Worm (Caenorhabditis elegans) whole organism, L4 larva: ENCODE data around the gene F43C1.5.

Source experiments
- F10B5.3 ChIP-seq: sonication (generic microtip); optimal IDR thresholded peaks from 2 replicates; lab custom pipeline; 2016; ENCODE audit warnings: mild to moderate bottlenecking, missing genetic modification characterization, missing compliant biosample characterization
- F26F4.8 ChIP-seq: fragments of 200-800 bp; sonication (Bioruptor generic); conservative IDR thresholded peaks from 2 replicates; pipeline ENCODE4 v1.3.6; 2022; ENCODE audit warnings: missing genetic modification characterization, missing compliant biosample characterization
- F49E8.2 ChIP-seq: sonication (generic microtip); optimal IDR thresholded peaks from 2 replicates; lab custom pipeline; 2016; ENCODE audit warnings: missing compliant biosample characterization, mild to moderate bottlenecking, missing genetic modification characterization, borderline replicate concordance
- T20F7.1 ChIP-seq: fragments of 200-800 bp; sonication (Bioruptor generic); optimal IDR thresholded peaks from 2 replicates; lab custom pipeline; 2018; ENCODE audit warnings: mild to moderate bottlenecking, missing genetic modification characterization, missing compliant biosample characterization
- T26A8.4 ChIP-seq: fragments of 200-800 bp; sonication (Bioruptor generic); IDR thresholded peaks from 2 replicates; pipeline ENCODE4 v1.3.6; 2022; ENCODE audit warnings: missing genetic modification characterization, missing compliant biosample characterization
- Y5F2A.4 ChIP-seq: fragments of 200-800 bp; sonication (Bioruptor generic); optimal IDR thresholded peaks from 2 replicates; lab custom pipeline; 2018; ENCODE audit warnings: mild to moderate bottlenecking, missing genetic modification characterization, missing compliant biosample characterization
- Y75B8A.6 ChIP-seq: fragments of 200-800 bp; sonication (Bioruptor generic); IDR thresholded peaks from 2 replicates; pipeline ENCODE4 v1.3.6; 2022; ENCODE audit warnings: missing genetic modification reagents, missing genetic modification characterization, missing compliant biosample characterization
- ZK337.2 ChIP-seq: fragments of 200-800 bp; sonication (Bioruptor generic); IDR thresholded peaks from 2 replicates; pipeline ENCODE4 v1.3.6; 2022; ENCODE audit warnings: missing genetic modification reagents, missing genetic modification characterization, missing compliant biosample characterization
- ZK546.5 ChIP-seq, 2 experiments: sonication (generic microtip); optimal IDR thresholded peaks; 2 replicates each; lab custom pipeline; 2017; ENCODE audit warnings: missing biosample characterization in 2 of 2, missing genetic modification characterization in 2 of 2
- arid-1 ChIP-seq: fragments of 200-800 bp; sonication (Bioruptor generic); conservative IDR thresholded peaks from 2 replicates; pipeline ENCODE4 v1.3.6; 2022; ENCODE audit warnings: missing genetic modification reagents, missing genetic modification characterization, missing compliant biosample characterization
- attf-4 ChIP-seq: sonication (generic microtip); optimal IDR thresholded peaks from 3 replicates; lab custom pipeline; 2017; ENCODE audit warnings: missing biosample characterization, missing genetic modification characterization
- ceh-62 ChIP-seq: sonication (generic microtip); optimal IDR thresholded peaks from 2 replicates; lab custom pipeline; 2017; ENCODE audit warnings: missing biosample characterization, missing genetic modification characterization
- ctbp-1 ChIP-seq: fragments of 200-800 bp; sonication (Bioruptor generic); IDR thresholded peaks from 2 replicates; pipeline ENCODE4 v1.3.6; 2022; ENCODE audit warnings: missing genetic modification reagents, missing genetic modification characterization, missing compliant biosample characterization
- daf-12 ChIP-seq: fragments of 150-350 bp; optimal IDR thresholded peaks from 2 replicates; lab custom pipeline; 2014; ENCODE audit warnings: missing biosample characterization, missing genetic modification reagents, missing genetic modification characterization
- daf-16 ChIP-seq, 3 experiments: sonication (generic microtip); optimal IDR thresholded peaks; 2 replicates each; lab custom pipeline; 2016 to 2017; ENCODE audit warnings: missing genetic modification characterization in 3 of 3, missing genetic modification reagents in 3 of 3, mild to moderate bottlenecking in 2 of 3, missing compliant biosample characterization in 2 of 3, missing biosample characterization in 1 of 3, moderate library complexity in 1 of 3
- daf-8 ChIP-seq: fragments of 200-800 bp; sonication (Bioruptor generic); IDR thresholded peaks from 2 replicates; pipeline ENCODE4 v1.3.6; 2022; ENCODE audit warnings: missing genetic modification characterization, missing compliant biosample characterization
- dmd-6 ChIP-seq: fragments of 200-800 bp; sonication (Bioruptor generic); IDR thresholded peaks from 2 replicates; pipeline ENCODE4 v1.3.6; 2022; ENCODE audit warnings: missing genetic modification reagents, missing genetic modification characterization, missing compliant biosample characterization
- fkh-10 ChIP-seq: fragments of 150-350 bp; optimal IDR thresholded peaks from 2 replicates; lab custom pipeline; 2014; ENCODE audit warnings: missing biosample characterization, missing genetic modification reagents, missing genetic modification characterization
- gei-8 ChIP-seq: fragments of 200-800 bp; sonication (Bioruptor generic); optimal IDR thresholded peaks from 2 replicates; lab custom pipeline; 2018; ENCODE audit warnings: mild to moderate bottlenecking, missing genetic modification characterization, missing compliant biosample characterization
- hlh-11 ChIP-seq: fragments of 200-800 bp; sonication (Bioruptor generic); optimal IDR thresholded peaks from 2 replicates; lab custom pipeline; 2018; ENCODE audit warnings: mild to moderate bottlenecking, missing genetic modification characterization, missing compliant biosample characterization
- lim-7 ChIP-seq: fragments of 200-800 bp; sonication (Bioruptor generic); IDR thresholded peaks from 2 replicates; pipeline ENCODE4 v1.3.6; 2022; ENCODE audit warnings: missing genetic modification characterization, missing compliant biosample characterization
- lin-1 ChIP-seq: fragments of 200-800 bp; sonication (Bioruptor generic); IDR thresholded peaks from 2 replicates; pipeline ENCODE4 v1.3.6; 2022; ENCODE audit warnings: missing genetic modification reagents, missing genetic modification characterization, missing compliant biosample characterization
- lin-15B ChIP-seq: fragments of 150-350 bp; sonication (generic microtip); optimal IDR thresholded peaks from 3 replicates; lab custom pipeline; 2014; ENCODE audit warnings: missing biosample characterization, missing genetic modification characterization
- lin-29 ChIP-seq: fragments of 200-800 bp; sonication (Bioruptor generic); IDR thresholded peaks from 2 replicates; pipeline ENCODE4 v1.3.6; 2022; ENCODE audit warnings: missing genetic modification reagents, missing genetic modification characterization, missing compliant biosample characterization
- lin-38 ChIP-seq: fragments of 200-800 bp; sonication (Bioruptor generic); IDR thresholded peaks from 2 replicates; pipeline ENCODE4 v1.3.6; 2022; ENCODE audit warnings: missing genetic modification reagents, missing genetic modification characterization, missing compliant biosample characterization
- lin-39 ChIP-seq: fragments of 150-350 bp; optimal IDR thresholded peaks from 2 replicates; lab custom pipeline; 2014; ENCODE audit warnings: missing biosample characterization, missing genetic modification reagents, missing genetic modification characterization
- mdl-1 ChIP-seq, 2 experiments: fragments of 150-350 bp in 1 of 2; sonication (generic microtip) in 1 of 2; optimal IDR thresholded peaks; 2 replicates each; lab custom pipeline; 2014 to 2017; ENCODE audit warnings: missing biosample characterization in 2 of 2, missing genetic modification characterization in 2 of 2
- mep-1 ChIP-seq: fragments of 150-350 bp; sonication (generic microtip); optimal IDR thresholded peaks from 3 replicates; lab custom pipeline; 2014; ENCODE audit warnings: missing biosample characterization, missing genetic modification characterization
- mes-2 ChIP-seq: sonication (generic microtip); optimal IDR thresholded peaks from 2 replicates; lab custom pipeline; 2016; ENCODE audit warnings: missing genotype, mild to moderate bottlenecking, missing genetic modification characterization, missing compliant biosample characterization; ENCODE audit not compliant: poor library complexity, severe bottlenecking
- mxl-3 ChIP-seq: fragments of 200-800 bp; sonication (Bioruptor generic); optimal IDR thresholded peaks from 2 replicates; lab custom pipeline; 2018; ENCODE audit warnings: mild to moderate bottlenecking, missing genetic modification characterization, missing compliant biosample characterization
- nhr-102 ChIP-seq: sonication (generic microtip); optimal IDR thresholded peaks from 2 replicates; lab custom pipeline; 2016; ENCODE audit warnings: mild to moderate bottlenecking, missing genetic modification characterization, moderate library complexity, missing compliant biosample characterization
- nhr-111 ChIP-seq: fragments of 200-800 bp; sonication (Bioruptor generic); optimal IDR thresholded peaks from 2 replicates; lab custom pipeline; 2018; ENCODE audit warnings: mild to moderate bottlenecking, missing genetic modification characterization, missing compliant biosample characterization
- nhr-28 ChIP-seq: fragments of 150-350 bp; optimal IDR thresholded peaks from 2 replicates; lab custom pipeline; 2014; ENCODE audit warnings: missing biosample characterization, missing genetic modification characterization
- nhr-42 ChIP-seq: fragments of 200-800 bp; sonication (Bioruptor generic); IDR thresholded peaks from 2 replicates; pipeline ENCODE4 v1.3.6; 2022; ENCODE audit warnings: missing genetic modification characterization, missing compliant biosample characterization
- nhr-48 ChIP-seq: sonication (generic microtip); optimal IDR thresholded peaks from 2 replicates; lab custom pipeline; 2016; ENCODE audit warnings: mild to moderate bottlenecking, missing genetic modification characterization, missing compliant biosample characterization
- nhr-76 ChIP-seq: fragments of 150-350 bp; optimal IDR thresholded peaks from 2 replicates; lab custom pipeline; 2014; ENCODE audit warnings: missing biosample characterization, missing genetic modification characterization
- php-3 ChIP-seq: fragments of 200-800 bp; sonication (Bioruptor generic); IDR thresholded peaks from 2 replicates; pipeline ENCODE4 v1.3.6; 2022; ENCODE audit warnings: missing genetic modification reagents, missing genetic modification characterization, missing compliant biosample characterization
- pqm-1 ChIP-seq: sonication (generic microtip); optimal IDR thresholded peaks from 2 replicates; lab custom pipeline; 2017; ENCODE audit warnings: missing biosample characterization, missing genetic modification characterization
- sdz-12 ChIP-seq: fragments of 200-800 bp; sonication (Bioruptor generic); optimal IDR thresholded peaks from 2 replicates; lab custom pipeline; 2018; ENCODE audit warnings: mild to moderate bottlenecking, missing genetic modification characterization, missing compliant biosample characterization
- set-16 ChIP-seq: fragments of 200-800 bp; sonication (Bioruptor generic); IDR thresholded peaks from 2 replicates; pipeline ENCODE4 v1.3.6; 2022; ENCODE audit warnings: missing genetic modification reagents, missing genetic modification characterization, missing compliant biosample characterization
- snpc-4 ChIP-seq: fragments of 150-350 bp; optimal IDR thresholded peaks from 2 replicates; lab custom pipeline; 2014; ENCODE audit warnings: missing biosample characterization, missing genetic modification characterization
- spr-1 ChIP-seq: sonication (generic microtip); optimal IDR thresholded peaks from 2 replicates; lab custom pipeline; 2016; ENCODE audit warnings: mild to moderate bottlenecking, missing genetic modification characterization, missing compliant biosample characterization
- tra-1 ChIP-seq: fragments of 200-800 bp; sonication (Bioruptor generic); IDR thresholded peaks from 2 replicates; pipeline ENCODE4 v1.3.6; 2022; ENCODE audit warnings: missing genetic modification reagents, missing genetic modification characterization, missing compliant biosample characterization
- unc-39 ChIP-seq: sonication (generic microtip); optimal IDR thresholded peaks from 2 replicates; lab custom pipeline; 2017; ENCODE audit warnings: missing biosample characterization, missing genetic modification characterization
- zfp-3 ChIP-seq: fragments of 200-800 bp; sonication (Bioruptor generic); conservative IDR thresholded peaks from 2 replicates; pipeline ENCODE4 v1.3.6; 2022; ENCODE audit warnings: missing genetic modification reagents, missing genetic modification characterization, missing compliant biosample characterization
- zip-11 ChIP-seq: fragments of 200-800 bp; sonication (Bioruptor generic); IDR thresholded peaks from 2 replicates; pipeline ENCODE4 v1.3.6; 2022; ENCODE audit warnings: missing genetic modification characterization, missing compliant biosample characterization
- ztf-7 ChIP-seq: fragments of 150-350 bp; optimal IDR thresholded peaks from 2 replicates; lab custom pipeline; 2014; ENCODE audit warnings: missing biosample characterization, missing genetic modification characterization

Gene F43C1.5

ce11 chrIII:4191091-4191638 is 37.8 kb upstream of the F43C1.5 start, which contains the start of gene dnj-16 (continued):
- TF ChIP-seq nhr-76 (tag; lab: Kevin White, UChicago) (no peak), mes-2 (tag; lab: Kevin White, UChicago) (peak; percentile 68), daf-16 (GFP tag; optimal IDR thresholded peaks at IDR 0.05; lab: Kevin White, UChicago) (no peak), daf-16 (tag; optimal IDR thresholded peaks at IDR 0.05; lab: Kevin White, UChicago) (peak; percentile 17), daf-12 (tag; lab: Kevin White, UChicago) (no peak), T20F7.1 (GFP tag; lab: Kevin White, UChicago) (peak; percentile 3), sdz-12 (GFP tag; lab: Kevin White, UChicago) (no peak), nhr-102 (no peak), ceh-62 (tag; lab: Kevin White, UChicago) (no peak), dmd-6 (no peak), nhr-28 (tag; lab: Kevin White, UChicago) (peak; percentile 34), pqm-1 (tag; lab: Kevin White, UChicago) (peak; percentile 36), mxl-3 (GFP tag; lab: Kevin White, UChicago) (no peak), mep-1 (peak; percentile 49), mdl-1 (tag; optimal IDR thresholded peaks at IDR 0.05; lab: Kevin White, UChicago) (peak in 1 of 2 experiments; percentile 2), snpc-4 (tag; lab: Kevin White, UChicago) (no peak)

- TF ChIP-seq daf-8 (GFP tag; lab: Robert Waterston, UW) (no peak), ztf-7 (tag; lab: Kevin White, UChicago) (peak; percentile 74), tra-1 (GFP tag; lab: Robert Waterston, UW) (peak; percentile 81), php-3 (GFP tag; lab: Robert Waterston, UW) (peak; percentile 85), Y75B8A.6 (GFP tag; lab: Robert Waterston, UW) (peak; percentile 51; the same call in 1 of the 2 replicates), nhr-48 (tag; lab: Kevin White, UChicago) (peak; percentile 82), lin-38 (GFP tag; lab: Robert Waterston, UW) (peak; percentile 71), mxl-3 (GFP tag; lab: Kevin White, UChicago) (peak; percentile 97), arid-1 (GFP tag; lab: Robert Waterston, UW) (no peak), fkh-10 (peak; percentile 76), T20F7.1 (GFP tag; lab: Kevin White, UChicago) (peak; percentile 88), F49E8.2 (no peak), sdz-12 (GFP tag; lab: Kevin White, UChicago) (peak; percentile 50), mes-2 (tag; lab: Kevin White, UChicago) (peak; percentile 90), hlh-11 (tag; lab: Kevin White, UChicago) (peak; percentile 98), zip-11 (GFP tag; lab: Robert Waterston, UW) (no peak), ZK546.5 (tag; optimal IDR thresholded peaks at IDR 0.05; lab: Kevin White, UChicago) (no peak), unc-39 (tag; lab: Kevin White, UChicago) (no peak), lin-1 (GFP tag; lab: Robert Waterston, UW) (peak; percentile 99), zfp-3 (GFP tag; lab: Robert Waterston, UW) (peak; percentile 84), lin-39 (tag; lab: Kevin White, UChicago) (no peak), gei-8 (no peak), ctbp-1 (peak; percentile 75; the same call in 1 of the 2 replicates), nhr-42 (GFP tag; lab: Robert Waterston, UW) (0 out of 2 replicates have a peak, but pooled peaks have one; percentile 64), F10B5.3 (tag; lab: Kevin White, UChicago) (no peak), nhr-111 (no peak), snpc-4 (tag; lab: Kevin White, UChicago) (no peak), mep-1 (peak; percentile 92), lim-7 (GFP tag; lab: Robert Waterston, UW) (no peak), set-16 (GFP tag; lab: Robert Waterston, UW) (peak; percentile 39), F26F4.8 (GFP tag; lab: Robert Waterston, UW) (no peak), lin-15B (tag; lab: Kevin White, UChicago) (no peak), T26A8.4 (GFP tag; lab: Robert Waterston, UW) (peak; percentile 58), attf-4 (tag; lab: Kevin White, UChicago) (no peak), Y5F2A.4 (GFP tag; lab: Kevin White, UChicago) (no peak), ZK337.2 (GFP tag; lab: Robert Waterston, UW) (0 out of 2 replicates have a peak, but pooled peaks have one; percentile 23), spr-1 (tag; lab: Kevin White, UChicago) (peak; percentile 30), lin-29 (GFP tag; lab: Robert Waterston, UW) (no peak)
These were observed 35.3 kb upstream of the F43C1.5 start, which contains the start of gene xbp-1 for ce11 chrIII:4193659-4194103. TSS of gene xbp-1 (plus strand) at chrIII:4193809.
